Worm (Caenorhabditis elegans) whole organism, L2 larva: ENCODE data around the gene prp-9.

Source experiments
- C34F6.9 ChIP-seq: fragments of 150-350 bp; optimal IDR thresholded peaks from 2 replicates; lab custom pipeline; 2014; ENCODE audit warnings: missing biosample characterization, missing genetic modification characterization
- F13H6.1 ChIP-seq: sonication (generic microtip); optimal IDR thresholded peaks from 2 replicates; lab custom pipeline; 2016; ENCODE audit warnings: missing genetic modification characterization, missing compliant biosample characterization
- R02D3.7 ChIP-seq: fragments of 150-350 bp; optimal IDR thresholded peaks from 2 replicates; lab custom pipeline; 2014; ENCODE audit warnings: missing biosample characterization, missing genetic modification characterization
- alr-1 ChIP-seq: fragments of 150-350 bp; optimal IDR thresholded peaks from 2 replicates; lab custom pipeline; 2014; ENCODE audit warnings: missing biosample characterization, missing genetic modification characterization
- aly-2 ChIP-seq: fragments of 150-350 bp; optimal IDR thresholded peaks from 2 replicates; lab custom pipeline; 2014; ENCODE audit warnings: missing biosample characterization, missing genetic modification characterization
- blmp-1 ChIP-seq: sonication (generic microtip); optimal IDR thresholded peaks from 2 replicates; lab custom pipeline; 2017; ENCODE audit warnings: missing genetic modification characterization, mild to moderate bottlenecking, missing compliant biosample characterization, antibody characterized with exemption, moderate library complexity; ENCODE audit not compliant: insufficient read depth
- ceh-16 ChIP-seq: fragments of 150-350 bp; optimal IDR thresholded peaks from 2 replicates; lab custom pipeline; 2014; ENCODE audit warnings: missing biosample characterization, missing genetic modification characterization
- ceh-82 ChIP-seq: fragments of 150-350 bp; optimal IDR thresholded peaks from 2 replicates; lab custom pipeline; 2014; ENCODE audit warnings: missing biosample characterization, missing genetic modification characterization
- crh-2 ChIP-seq: sonication (generic microtip); optimal IDR thresholded peaks from 2 replicates; lab custom pipeline; 2017; ENCODE audit warnings: missing biosample characterization, missing genetic modification characterization
- dmd-4 ChIP-seq: sonication (generic microtip); optimal IDR thresholded peaks from 2 replicates; lab custom pipeline; 2017; ENCODE audit warnings: missing biosample characterization, missing genetic modification characterization
- elt-1 ChIP-seq: fragments of 150-350 bp; optimal IDR thresholded peaks from 2 replicates; lab custom pipeline; 2014; ENCODE audit warnings: missing biosample characterization, missing genetic modification characterization
- fos-1 ChIP-seq: fragments of 150-350 bp; optimal IDR thresholded peaks from 2 replicates; lab custom pipeline; 2014; ENCODE audit warnings: missing biosample characterization, missing genetic modification characterization
- gmeb-1 ChIP-seq: fragments of 150-350 bp; optimal IDR thresholded peaks from 2 replicates; lab custom pipeline; 2014; ENCODE audit warnings: missing biosample characterization, missing genetic modification characterization
- lin-11 ChIP-seq: fragments of 150-350 bp; sonication (generic microtip); optimal IDR thresholded peaks from 2 replicates; lab custom pipeline; 2014; ENCODE audit warnings: missing biosample characterization, missing genetic modification characterization, inconsistent platforms, mixed read lengths
- lsy-2 ChIP-seq, 2 experiments: fragments of 150-350 bp in 1 of 2; sonication (generic microtip) in 1 of 2; optimal IDR thresholded peaks; 2 replicates each; lab custom pipeline; 2014 to 2017; ENCODE audit warnings: missing biosample characterization in 2 of 2, missing genetic modification characterization in 2 of 2
- mab-5 ChIP-seq: fragments of 150-350 bp; optimal IDR thresholded peaks from 2 replicates; lab custom pipeline; 2014; ENCODE audit warnings: missing biosample characterization, missing genetic modification characterization
- mbf-1 ChIP-seq: sonication (generic microtip); optimal IDR thresholded peaks from 2 replicates; lab custom pipeline; 2017; ENCODE audit warnings: missing biosample characterization, missing genetic modification characterization
- mdl-1 ChIP-seq, 2 experiments: fragments of 150-350 bp in 1 of 2; sonication (generic microtip) in 1 of 2; optimal IDR thresholded peaks; 2 replicates each; lab custom pipeline; 2017; ENCODE audit warnings: missing biosample characterization in 2 of 2, missing genetic modification characterization in 2 of 2
- nhr-10 ChIP-seq: sonication (generic microtip); optimal IDR thresholded peaks from 2 replicates; lab custom pipeline; 2017; ENCODE audit warnings: missing biosample characterization, missing genetic modification characterization
- nhr-11 ChIP-seq: fragments of 150-350 bp; optimal IDR thresholded peaks from 2 replicates; lab custom pipeline; 2014; ENCODE audit warnings: missing biosample characterization, missing genetic modification characterization
- nhr-12 ChIP-seq: fragments of 150-350 bp; optimal IDR thresholded peaks from 2 replicates; lab custom pipeline; 2014; ENCODE audit warnings: missing biosample characterization, missing genetic modification characterization
- nhr-21 ChIP-seq: fragments of 150-350 bp; optimal IDR thresholded peaks from 2 replicates; lab custom pipeline; 2014; ENCODE audit warnings: missing biosample characterization, missing genetic modification characterization
- nhr-23 ChIP-seq: fragments of 150-350 bp; optimal IDR thresholded peaks from 2 replicates; lab custom pipeline; 2014; ENCODE audit warnings: missing biosample characterization, missing genetic modification reagents, missing genetic modification characterization
- sma-3 ChIP-seq: sonication (generic microtip); optimal IDR thresholded peaks from 2 replicates; lab custom pipeline; 2016; ENCODE audit warnings: missing genetic modification reagents, missing genetic modification characterization, missing compliant biosample characterization
- sma-9 ChIP-seq, 2 experiments: fragments of 150-350 bp in 1 of 2; sonication (generic microtip) in 1 of 2; optimal IDR thresholded peaks; 2 replicates each; lab custom pipeline; 2014 to 2016; ENCODE audit warnings: missing genetic modification characterization in 2 of 2, mild to moderate bottlenecking in 1 of 2, missing biosample characterization in 1 of 2, missing compliant biosample characterization in 1 of 2, missing genetic modification reagents in 1 of 2, moderate library complexity in 1 of 2
- snpc-4 ChIP-seq: fragments of 150-350 bp; optimal IDR thresholded peaks from 2 replicates; lab custom pipeline; 2014; ENCODE audit warnings: missing biosample characterization, missing genetic modification characterization
- zag-1 ChIP-seq: fragments of 150-350 bp; optimal IDR thresholded peaks from 2 replicates; lab custom pipeline; 2014; ENCODE audit warnings: missing biosample characterization, missing genetic modification characterization
- ztf-1 ChIP-seq: fragments of 200-800 bp; sonication (Bioruptor generic); conservative IDR thresholded peaks from 2 replicates; pipeline ENCODE4 v1.3.6; 2022; ENCODE audit warnings: missing genetic modification characterization, missing compliant biosample characterization
- ztf-11 ChIP-seq: sonication (generic microtip); optimal IDR thresholded peaks from 2 replicates; lab custom pipeline; 2017; ENCODE audit warnings: missing biosample characterization, missing genetic modification characterization

prp-9 gene

ce11 chrII:8516783-8517182, 8.4 kb downstream of the prp-9 start, which contains the start of gene rnh-2 (continued):
- TF ChIP-seq elt-1 (tag; lab: Kevin White, UChicago) = no peak
- TF ChIP-seq nhr-11 (tag; lab: Kevin White, UChicago) = no peak
- TF ChIP-seq nhr-21 (tag; lab: Kevin White, UChicago) = peak; percentile 5
- TF ChIP-seq mbf-1 (tag; lab: Kevin White, UChicago) = no peak
- peak; percentile 78 for TF ChIP-seq crh-2
- no peak for TF ChIP-seq ztf-1 (GFP tag; lab: Robert Waterston, UW)
- no peak for TF ChIP-seq nhr-23
- no peak for TF ChIP-seq ceh-82 (tag; lab: Kevin White, UChicago)
- TF ChIP-seq gmeb-1 (tag; lab: Kevin White, UChicago) = peak; percentile 64
- peak; percentile 15 to 94 for TF ChIP-seq lsy-2 (tag; optimal IDR thresholded peaks at IDR 0.05; lab: Kevin White, UChicago)
- no peak for TF ChIP-seq snpc-4 (tag; lab: Kevin White, UChicago)
- TF ChIP-seq sma-9 (GFP tag; optimal IDR thresholded peaks at IDR 0.05; lab: Kevin White, UChicago) = peak; percentile 55
- TF ChIP-seq sma-9 (tag; optimal IDR thresholded peaks at IDR 0.05; lab: Kevin White, UChicago) = no peak
- TF ChIP-seq aly-2 = no peak
- TF ChIP-seq F13H6.1 = peak; percentile 13
- TF ChIP-seq mab-5 = no peak
- TF ChIP-seq nhr-12 (tag; lab: Kevin White, UChicago) = no peak
- TF ChIP-seq C34F6.9 (tag; lab: Kevin White, UChicago) = peak; percentile 82
- peak; percentile 49 for TF ChIP-seq fos-1 (tag; lab: Kevin White, UChicago)
- TF ChIP-seq alr-1 (tag; lab: Kevin White, UChicago) = no peak
- TF ChIP-seq R02D3.7 (tag; lab: Kevin White, UChicago) = no peak
- TF ChIP-seq nhr-10 = no peak
- TF ChIP-seq blmp-1 (tag; lab: Kevin White, UChicago) = no peak
- peak; percentile 66 for TF ChIP-seq sma-3

DNA sequence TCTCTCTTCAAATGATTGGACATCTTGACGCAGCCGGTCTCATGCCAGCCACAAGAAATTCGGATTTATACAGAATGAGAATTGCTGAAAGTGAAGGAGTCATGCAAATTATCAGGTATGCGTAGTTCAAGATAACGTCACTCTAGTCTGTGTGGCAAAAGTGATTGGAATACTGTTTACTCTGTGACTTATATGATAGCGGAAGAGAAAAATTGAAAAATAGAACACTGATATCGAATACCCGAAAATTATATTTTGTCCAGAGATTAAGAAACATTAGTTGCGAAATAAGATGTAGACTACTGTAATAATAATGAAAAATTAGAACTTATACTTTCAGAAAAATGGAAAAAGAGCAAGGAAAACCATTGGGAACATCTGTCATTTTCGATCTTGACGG, 9.7 kb downstream of the prp-9 start:
- TF ChIP-seq sma-9 (GFP tag; optimal IDR thresholded peaks at IDR 0.05; lab: Kevin White, UChicago) = peak; percentile 33
- TF ChIP-seq sma-9 (tag; optimal IDR thresholded peaks at IDR 0.05; lab: Kevin White, UChicago) = no peak
- TF ChIP-seq lin-11 (tag; lab: Kevin White, UChicago) = no peak
- TF ChIP-seq fos-1 (tag; lab: Kevin White, UChicago) = peak; percentile 92

- TF ChIP-seq gmeb-1 (tag; lab: Kevin White, UChicago) (peak; percentile 31), sma-9 (GFP tag; optimal IDR thresholded peaks at IDR 0.05; lab: Kevin White, UChicago) (peak; percentile 48), sma-9 (tag; optimal IDR thresholded peaks at IDR 0.05; lab: Kevin White, UChicago) (no peak), ceh-16 (tag; lab: Kevin White, UChicago) (no peak), ztf-11 (tag; lab: Kevin White, UChicago) (no peak), nhr-12 (tag; lab: Kevin White, UChicago) (no peak), crh-2 (peak; percentile 2), fos-1 (tag; lab: Kevin White, UChicago) (peak; percentile 31)
- TF ChIP-seq, all 48 proteins: peak for 4
Observed at ce11 chrII:8514729-8515128, 10.5 kb downstream of the prp-9 start, which contains the start of gene ctg-2. Gene ctg-2, plus strand, starts transcription at chrII:8515054.

DNA sequence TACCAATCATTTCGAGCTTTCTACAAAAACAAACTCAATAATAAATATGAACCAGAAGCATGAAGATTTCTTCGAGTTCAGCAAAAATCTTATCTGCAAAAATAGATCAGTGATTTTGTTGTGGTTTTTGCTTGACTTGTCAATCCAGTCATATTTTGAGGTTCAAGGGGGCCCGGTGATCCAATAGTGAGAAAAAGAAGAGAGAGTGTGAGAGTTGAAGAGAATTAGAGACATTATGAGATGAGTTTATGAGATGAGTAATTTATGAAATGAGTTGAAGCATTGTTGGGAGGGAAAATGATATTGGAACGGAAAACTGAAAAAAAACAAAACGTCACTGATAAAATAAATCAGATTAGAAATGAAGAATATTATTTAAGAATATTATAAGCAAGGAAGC, 16.2 kb downstream of the prp-9 start, which contains the start of gene T13H5.1:
Gene T13H5.1, minus strand, starts transcription at position 101 of the 400 bp plus-strand sequence.
- TF ChIP-seq nhr-10 (no peak), mbf-1 (tag; lab: Kevin White, UChicago) (no peak), dmd-4 (tag; lab: Kevin White, UChicago) (no peak)

DNA sequence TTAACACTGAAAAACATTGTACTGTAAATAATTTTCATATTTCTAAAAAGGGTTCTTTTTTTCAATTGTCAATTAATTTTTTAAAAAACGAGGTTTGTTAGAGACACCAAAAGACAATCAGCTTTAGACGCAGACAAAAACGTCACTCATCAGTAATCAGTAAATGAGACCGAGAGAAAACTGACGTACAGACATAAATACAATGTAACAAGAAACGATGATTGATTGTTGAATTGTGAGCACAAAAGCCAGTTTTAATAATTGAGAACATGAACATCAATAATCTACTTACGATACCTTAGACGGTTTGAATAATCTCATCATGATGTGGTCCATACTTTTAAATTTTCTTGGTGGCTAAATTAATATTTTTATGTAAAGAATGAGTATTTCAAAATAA, 18.4 kb downstream of the prp-9 start:
- no peak for TF ChIP-seq lsy-2 (tag; optimal IDR thresholded peaks at IDR 0.05; lab: Kevin White, UChicago)
- TF ChIP-seq fos-1 (tag; lab: Kevin White, UChicago) = peak; percentile 51
- no peak for TF ChIP-seq zag-1 (tag; lab: Kevin White, UChicago)
- no peak for TF ChIP-seq blmp-1 (tag; lab: Kevin White, UChicago)
- no peak for TF ChIP-seq snpc-4 (tag; lab: Kevin White, UChicago)
- TF ChIP-seq R02D3.7 (tag; lab: Kevin White, UChicago) = no peak
- TF ChIP-seq mdl-1 (tag; optimal IDR thresholded peaks at IDR 0.05; lab: Kevin White, UChicago) = no peak

- TF ChIP-seq sma-9 (GFP tag; optimal IDR thresholded peaks at IDR 0.05; lab: Kevin White, UChicago) = no peak
- no peak for TF ChIP-seq sma-9 (tag; optimal IDR thresholded peaks at IDR 0.05; lab: Kevin White, UChicago)
- TF ChIP-seq crh-2 = peak; percentile 28
- TF ChIP-seq fos-1 (tag; lab: Kevin White, UChicago) = peak; percentile 19
- peak in 1 of 2 experiments; percentile 0 for TF ChIP-seq lsy-2 (tag; optimal IDR thresholded peaks at IDR 0.05; lab: Kevin White, UChicago)
- TF ChIP-seq gmeb-1 (tag; lab: Kevin White, UChicago) = no peak
Observed at ce11 chrII:8504074-8504724, 21.0 kb downstream of the prp-9 start.
